Worm (Caenorhabditis elegans) whole organism, early embryonic: ENCODE results near the gene twk-31.

Source experiments
- ama-1 ChIP-seq: fragments of 150-350 bp; optimal IDR thresholded peaks from 2 replicates; lab custom pipeline; 2014
- ceh-36 ChIP-seq: sonication (generic microtip); optimal IDR thresholded peaks from 2 replicates; lab custom pipeline; 2016; ENCODE audit warnings: missing genetic modification characterization, inconsistent platforms, missing compliant biosample characterization
- flt-1 ChIP-seq: fragments of 200-800 bp; sonication (Bioruptor generic); IDR thresholded peaks from 2 replicates; pipeline ENCODE4 v1.3.6; 2022; ENCODE audit warnings: missing genetic modification characterization, missing compliant biosample characterization
- hmbx-1 ChIP-seq: sonication (generic microtip); optimal IDR thresholded peaks from 2 replicates; lab custom pipeline; 2016; ENCODE audit warnings: mild to moderate bottlenecking, missing genetic modification characterization, missing compliant biosample characterization
- scrt-1 ChIP-seq: fragments of 200-800 bp; sonication (Bioruptor generic); IDR thresholded peaks from 2 replicates; pipeline ENCODE4 v1.3.6; 2022; ENCODE audit warnings: missing genetic modification characterization, missing compliant biosample characterization
- tra-4 ChIP-seq: sonication (generic microtip); optimal IDR thresholded peaks from 2 replicates; lab custom pipeline; 2017; ENCODE audit warnings: missing genetic modification characterization, missing compliant biosample characterization

ce11 chrIII:11366467-11366866 is 44.0 kb upstream of the twk-31 start, which contains the start of gene T28D6.3:
- TF ChIP-seq hmbx-1 (tag; lab: Kevin White, UChicago) (no peak), ama-1 (lab: Kevin White, UChicago) (no peak), flt-1 (GFP tag; lab: Robert Waterston, UW) (no peak), scrt-1 (GFP tag; lab: Robert Waterston, UW) (no peak), tra-4 (tag; lab: Kevin White, UChicago) (no peak), ceh-36 (no peak)
